Fruit fly (Drosophila melanogaster): ENCODE measurements around the gene Saf6.

The Saf6 gene

DNA sequence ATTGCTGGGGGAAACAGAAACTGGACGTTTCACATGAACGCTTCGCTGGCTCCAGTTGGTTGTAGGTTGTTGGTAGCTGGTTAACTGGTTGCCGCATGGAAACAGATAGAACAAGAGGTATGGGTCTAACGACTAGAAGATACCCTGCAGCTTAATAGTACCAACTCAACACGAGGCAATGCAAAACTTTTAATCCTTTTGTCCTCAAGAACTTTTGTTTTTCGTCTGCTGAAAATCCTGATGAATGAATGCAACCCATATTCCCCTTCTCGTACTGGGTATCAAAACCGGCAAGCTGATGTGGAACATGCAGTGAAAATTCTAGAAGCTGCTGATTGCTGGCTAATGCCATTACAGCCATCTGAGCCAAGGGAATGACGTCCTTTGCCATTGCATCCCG lies 22.2 kb upstream of the Saf6 start (continued):
- no peak for TF ChIP-seq CG16779 (GFP tag; IDR thresholded peaks at IDR 0.05)
- TF ChIP-seq CG15479 (GFP tag; optimal IDR thresholded peaks at IDR 0.05) = no peak
- no peak for TF ChIP-seq Camta (GFP tag; optimal IDR thresholded peaks at IDR 0.05)
- TF ChIP-seq Atf3 (GFP tag; optimal IDR thresholded peaks at IDR 0.05) = peak; percentile 19
- TF ChIP-seq Bdp1 (GFP tag; optimal IDR thresholded peaks at IDR 0.05) = peak; percentile 26
- no peak for TF ChIP-seq CG3163 (GFP tag; optimal IDR thresholded peaks at IDR 0.05)
- TF ChIP-seq D19B (GFP tag; optimal IDR thresholded peaks at IDR 0.05) = peak; percentile 41
- peak; percentile 36 for TF ChIP-seq Antp (GFP tag; optimal IDR thresholded peaks at IDR 0.05)
- peak; percentile 37 for TF ChIP-seq CG8924 (tag; optimal IDR thresholded peaks at IDR 0.05)
- TF ChIP-seq pnt (GFP tag; optimal IDR thresholded peaks at IDR 0.05) = peak; percentile 4
- no peak for TF ChIP-seq sob (GFP tag; IDR thresholded peaks at IDR 0.05)
- no peak for TF ChIP-seq cas (GFP tag; IDR thresholded peaks at IDR 0.05)
- no peak for TF ChIP-seq CG15601 (tag; optimal IDR thresholded peaks at IDR 0.05)
- no peak for TF ChIP-seq CG10274 (GFP tag; optimal IDR thresholded peaks at IDR 0.05)
- TF ChIP-seq CG11696 (GFP tag; IDR thresholded peaks at IDR 0.05) = no peak
- TF ChIP-seq wek (GFP tag; optimal IDR thresholded peaks at IDR 0.05) = no peak
- peak; percentile 58; the same call in 1 of the 3 replicates for TF ChIP-seq otp (GFP tag; IDR thresholded peaks at IDR 0.05)
- TF ChIP-seq CG16813 (GFP tag; IDR thresholded peaks at IDR 0.05; ENCODE audit: partially characterized antibody) = no peak
- no peak for TF ChIP-seq pfk (GFP tag; optimal IDR thresholded peaks at IDR 0.05)
- peak; percentile 64 for TF ChIP-seq chn (GFP tag; optimal IDR thresholded peaks at IDR 0.05)
- TF ChIP-seq tin (GFP tag; optimal IDR thresholded peaks at IDR 0.05) = peak; percentile 27
- peak; percentile 44; the same call in 1 of the 2 replicates for TF ChIP-seq sisA (GFP tag; IDR thresholded peaks at IDR 0.05)
- no peak for TF ChIP-seq CG12155 (GFP tag; optimal IDR thresholded peaks at IDR 0.05)
- TF ChIP-seq Ssrp (tag; optimal IDR thresholded peaks at IDR 0.05) = no peak
- no peak for TF ChIP-seq crol (GFP tag; IDR thresholded peaks at IDR 0.05)
- no peak for TF ChIP-seq CG17829 (tag; optimal IDR thresholded peaks at IDR 0.05)
- no peak for TF ChIP-seq CG2678 (tag; optimal IDR thresholded peaks at IDR 0.05)
- TF ChIP-seq vnd (GFP tag; IDR thresholded peaks at IDR 0.05; ENCODE audit: partially characterized antibody) = no peak
- TF ChIP-seq CG2199 (GFP tag; IDR thresholded peaks at IDR 0.05) = no peak
- TF ChIP-seq ssp (GFP tag; IDR thresholded peaks at IDR 0.05) = no peak
- no peak for TF ChIP-seq CG17385 (GFP tag; optimal IDR thresholded peaks at IDR 0.05)
- TF ChIP-seq HLH54F (GFP tag; optimal IDR thresholded peaks at IDR 0.05) = no peak
- TF ChIP-seq gsb-n (tag; optimal IDR thresholded peaks at IDR 0.05) = no peak
- no peak for TF ChIP-seq bbx (GFP tag; IDR thresholded peaks at IDR 0.05; ENCODE audit: partially characterized antibody)
- TF ChIP-seq slp2 (GFP tag; optimal IDR thresholded peaks at IDR 0.05) = no peak
- TF ChIP-seq CG3407 (GFP tag; optimal IDR thresholded peaks at IDR 0.05) = peak; percentile 14
- peak in 1 of 2 experiments; percentile 26 for TF ChIP-seq Pdp1 (GFP tag; optimal IDR thresholded peaks at IDR 0.05)
- no peak for TF ChIP-seq Hmx (GFP tag; optimal IDR thresholded peaks at IDR 0.05)
- peak; percentile 44 for TF ChIP-seq CG10979 (tag; optimal IDR thresholded peaks at IDR 0.05)
- TF ChIP-seq sc (optimal IDR thresholded peaks at IDR 0.05) = no peak
- peak; percentile 58 for TF ChIP-seq sc (GFP tag; optimal IDR thresholded peaks at IDR 0.05)
- TF ChIP-seq Dip3 (GFP tag; optimal IDR thresholded peaks at IDR 0.05) = peak; percentile 28
- TF ChIP-seq CG12769 (tag; optimal IDR thresholded peaks at IDR 0.05) = peak; percentile 64
- no peak for TF ChIP-seq CG7556 (GFP tag; optimal IDR thresholded peaks at IDR 0.05)
- peak; percentile 53 for TF ChIP-seq PHDP (tag; optimal IDR thresholded peaks at IDR 0.05)
- TF ChIP-seq Oaz (GFP tag; IDR thresholded peaks at IDR 0.05) = 0 out of 2 replicates have a peak, but pooled peaks have one; percentile 15
- TF ChIP-seq tio (GFP tag; optimal IDR thresholded peaks at IDR 0.05) = peak; percentile 29
- TF ChIP-seq NC2β (GFP tag; optimal IDR thresholded peaks at IDR 0.05) = peak; percentile 47
- peak; percentile 65 for TF ChIP-seq Hsf (GFP tag; optimal IDR thresholded peaks at IDR 0.05)
- peak; percentile 45 for TF ChIP-seq CG7839 (tag; optimal IDR thresholded peaks at IDR 0.05)
- peak; percentile 34 for TF ChIP-seq fd96Cb (tag; optimal IDR thresholded peaks at IDR 0.05)
- peak; percentile 0 for TF ChIP-seq CG17359 (tag; optimal IDR thresholded peaks at IDR 0.05)
